Worm (Caenorhabditis elegans) whole organism, L1 larva: ENCODE data around the gene F58E6.13.
A peak's percentile ranks its signal among the peaks of the same experiment; 100 is the strongest.

ENCODE experiments used
- alr-1 ChIP-seq: fragments of 200-800 bp; sonication (Bioruptor generic); optimal IDR thresholded peaks from 2 replicates; lab custom pipeline; 2018; ENCODE audit warnings: borderline replicate concordance, mild to moderate bottlenecking, missing genetic modification characterization, missing compliant biosample characterization
- ama-1 ChIP-seq: fragments of 150-350 bp; optimal IDR thresholded peaks from 2 replicates; lab custom pipeline; 2014
- ceh-82 ChIP-seq, 3 experiments: fragments of 150-350 bp in 1 of 3; sonication (generic microtip) in 2 of 3; optimal IDR thresholded peaks; 2 replicates each; lab custom pipeline; 2014 to 2017; ENCODE audit warnings: missing biosample characterization in 3 of 3, missing genetic modification characterization in 3 of 3
- dsc-1 ChIP-seq: sonication (generic microtip); optimal IDR thresholded peaks from 2 replicates; lab custom pipeline; 2016; ENCODE audit warnings: mild to moderate bottlenecking, missing genetic modification characterization, missing compliant biosample characterization
- efl-1 ChIP-seq, 4 experiments: fragments of 150-350 bp; optimal IDR thresholded peaks in 3 of 4; peaks in 1 of 4; 1 replicate in 1 of 4; 2 replicates in 3 of 4; lab custom pipeline; 2014; ENCODE audit warnings: missing biosample characterization in 2 of 4, missing genetic modification characterization in 2 of 4, missing genetic modification reagents in 2 of 4
- egl-13 ChIP-seq: sonication (generic microtip); optimal IDR thresholded peaks from 2 replicates; lab custom pipeline; 2016; ENCODE audit warnings: missing genotype, missing genetic modification reagents, missing genetic modification characterization, missing compliant biosample characterization
- egl-27 ChIP-seq, 2 experiments: fragments of 150-350 bp in 1 of 2; sonication (generic microtip); optimal IDR thresholded peaks; 3 replicates each; lab custom pipeline; 2017 to 2018; ENCODE audit warnings: missing biosample characterization in 2 of 2, missing genetic modification characterization in 2 of 2, missing genetic modification reagents in 2 of 2
- elt-2 ChIP-seq: sonication (generic microtip); optimal IDR thresholded peaks from 2 replicates; lab custom pipeline; 2016; ENCODE audit warnings: missing genetic modification characterization, mild to moderate bottlenecking, inconsistent platforms, missing compliant biosample characterization, missing genetic modification reagents
- elt-3 ChIP-seq, 6 experiments: fragments of 150-350 bp in 1 of 6; sonication (generic microtip); optimal IDR thresholded peaks; 2 replicates each; lab custom pipeline; 2017 to 2018; ENCODE audit warnings: missing biosample characterization in 6 of 6, missing genetic modification characterization in 6 of 6, inconsistent platforms in 1 of 6
- fkh-10 ChIP-seq: sonication (generic microtip); optimal IDR thresholded peaks from 2 replicates; lab custom pipeline; 2017; ENCODE audit warnings: missing biosample characterization, missing genetic modification reagents, missing genetic modification characterization
- fkh-4 ChIP-seq: sonication (generic microtip); optimal IDR thresholded peaks from 2 replicates; lab custom pipeline; 2016; ENCODE audit warnings: missing compliant biosample characterization, missing genetic modification characterization, borderline replicate concordance
- fkh-8 ChIP-seq: sonication (generic microtip); optimal IDR thresholded peaks from 2 replicates; lab custom pipeline; 2016; ENCODE audit warnings: mild to moderate bottlenecking, missing genetic modification characterization, missing compliant biosample characterization
- grh-1 ChIP-seq: fragments of 200-800 bp; sonication (Bioruptor generic); IDR thresholded peaks from 2 replicates; pipeline ENCODE4 v1.3.6; 2022; ENCODE audit warnings: missing genetic modification reagents, missing genetic modification characterization, missing compliant biosample characterization
- hpl-2 ChIP-seq: fragments of 150-350 bp; optimal IDR thresholded peaks from 2 replicates; lab custom pipeline; 2014; ENCODE audit warnings: missing biosample characterization, missing genetic modification reagents, missing genetic modification characterization
- lin-13 ChIP-seq: fragments of 150-350 bp; optimal IDR thresholded peaks from 2 replicates; lab custom pipeline; 2014; ENCODE audit warnings: missing biosample characterization, missing genetic modification reagents, missing genetic modification characterization
- lin-14 ChIP-seq: fragments of 200-800 bp; sonication (Bioruptor generic); optimal IDR thresholded peaks from 2 replicates; lab custom pipeline; 2018; ENCODE audit warnings: mild to moderate bottlenecking, missing genetic modification characterization, moderate library complexity, missing compliant biosample characterization
- lin-35 ChIP-seq, 2 experiments: fragments of 150-350 bp; optimal IDR thresholded peaks; 2 replicates each; lab custom pipeline; 2014; ENCODE audit warnings: missing biosample characterization in 2 of 2, missing genetic modification characterization in 2 of 2, missing genetic modification reagents in 2 of 2
- lir-3 ChIP-seq: sonication (generic microtip); optimal IDR thresholded peaks from 2 replicates; lab custom pipeline; 2016; ENCODE audit warnings: mild to moderate bottlenecking, missing genetic modification characterization, moderate library complexity, missing compliant biosample characterization; ENCODE audit not compliant: poor library complexity
- lsy-2 ChIP-seq, 2 experiments: fragments of 150-350 bp; optimal IDR thresholded peaks; 2 replicates each; lab custom pipeline; 2014; ENCODE audit warnings: missing biosample characterization in 2 of 2, missing genetic modification characterization in 2 of 2
- mep-1 ChIP-seq: fragments of 150-350 bp; optimal IDR thresholded peaks from 2 replicates; lab custom pipeline; 2014; ENCODE audit warnings: missing biosample characterization, missing genetic modification characterization
- nhr-11 ChIP-seq: fragments of 150-350 bp; optimal IDR thresholded peaks from 2 replicates; lab custom pipeline; 2014; ENCODE audit warnings: missing biosample characterization, missing genetic modification characterization
- nhr-19 ChIP-seq: fragments of 200-800 bp; sonication (Bioruptor generic); conservative IDR thresholded peaks from 2 replicates; pipeline ENCODE4 v1.3.6; 2022; ENCODE audit warnings: missing genetic modification characterization, missing compliant biosample characterization
- nhr-237 ChIP-seq: fragments of 150-350 bp; optimal IDR thresholded peaks from 2 replicates; lab custom pipeline; 2014; ENCODE audit warnings: missing biosample characterization, missing genetic modification characterization
- nhr-47 ChIP-seq: sonication (generic microtip); optimal IDR thresholded peaks from 2 replicates; lab custom pipeline; 2016; ENCODE audit warnings: mild to moderate bottlenecking, missing genetic modification characterization, moderate library complexity, missing compliant biosample characterization
- nhr-71 ChIP-seq: sonication (generic microtip); optimal IDR thresholded peaks from 2 replicates; lab custom pipeline; 2016; ENCODE audit warnings: mild to moderate bottlenecking, missing genetic modification characterization, moderate library complexity, missing compliant biosample characterization
- nhr-76 ChIP-seq: sonication (generic microtip); optimal IDR thresholded peaks from 2 replicates; lab custom pipeline; 2017; ENCODE audit warnings: missing biosample characterization, missing genetic modification characterization
- nhr-84 ChIP-seq: sonication (generic microtip); optimal IDR thresholded peaks from 2 replicates; lab custom pipeline; 2017; ENCODE audit warnings: missing biosample characterization, missing genetic modification characterization
- nhr-85 ChIP-seq: sonication (generic microtip); peaks from one replicate; lab custom pipeline; 2016; ENCODE audit warnings: missing genetic modification characterization, inconsistent platforms, missing compliant biosample characterization
- pax-3 ChIP-seq: fragments of 200-800 bp; sonication (Bioruptor generic); optimal IDR thresholded peaks from 2 replicates; lab custom pipeline; 2018; ENCODE audit warnings: mild to moderate bottlenecking, missing genetic modification characterization, moderate library complexity, missing compliant biosample characterization
- rnt-1 ChIP-seq: sonication (generic microtip); optimal IDR thresholded peaks from 2 replicates; lab custom pipeline; 2016; ENCODE audit warnings: mild to moderate bottlenecking, missing genetic modification characterization, moderate library complexity, missing compliant biosample characterization
- snpc-4 ChIP-seq: fragments of 150-350 bp; optimal IDR thresholded peaks from 2 replicates; lab custom pipeline; 2014; ENCODE audit warnings: missing biosample characterization, missing genetic modification characterization
- sox-4 ChIP-seq: sonication (generic microtip); optimal IDR thresholded peaks from 2 replicates; lab custom pipeline; 2016; ENCODE audit warnings: missing genetic modification characterization, missing compliant biosample characterization
- sptf-1 ChIP-seq: fragments of 150-350 bp; optimal IDR thresholded peaks from 2 replicates; lab custom pipeline; 2014; ENCODE audit warnings: missing biosample characterization, missing genetic modification characterization
- sup-37 ChIP-seq: fragments of 200-800 bp; sonication (Bioruptor generic); optimal IDR thresholded peaks from 2 replicates; lab custom pipeline; 2018; ENCODE audit warnings: mild to moderate bottlenecking, missing genetic modification characterization, missing compliant biosample characterization
- swsn-7 ChIP-seq: sonication (generic microtip); optimal IDR thresholded peaks from 2 replicates; lab custom pipeline; 2016; ENCODE audit warnings: missing genetic modification characterization, missing compliant biosample characterization
- unc-130 ChIP-seq: fragments of 150-350 bp; optimal IDR thresholded peaks from 2 replicates; lab custom pipeline; 2017; ENCODE audit warnings: missing biosample characterization, missing genetic modification characterization, inconsistent platforms
- unc-30 ChIP-seq: sonication (generic microtip); optimal IDR thresholded peaks from 2 replicates; lab custom pipeline; 2017; ENCODE audit warnings: missing biosample characterization, missing genetic modification characterization
- unc-62 ChIP-seq: fragments of 150-350 bp; optimal IDR thresholded peaks from 2 replicates; lab custom pipeline; 2014; ENCODE audit warnings: missing biosample characterization, missing genetic modification reagents, missing genetic modification characterization
- zip-4 ChIP-seq: fragments of 200-800 bp; sonication (Bioruptor generic); optimal IDR thresholded peaks from 2 replicates; lab custom pipeline; 2018; ENCODE audit warnings: mild to moderate bottlenecking, missing genetic modification characterization, moderate library complexity, missing compliant biosample characterization

Gene F58E6.13

DNA sequence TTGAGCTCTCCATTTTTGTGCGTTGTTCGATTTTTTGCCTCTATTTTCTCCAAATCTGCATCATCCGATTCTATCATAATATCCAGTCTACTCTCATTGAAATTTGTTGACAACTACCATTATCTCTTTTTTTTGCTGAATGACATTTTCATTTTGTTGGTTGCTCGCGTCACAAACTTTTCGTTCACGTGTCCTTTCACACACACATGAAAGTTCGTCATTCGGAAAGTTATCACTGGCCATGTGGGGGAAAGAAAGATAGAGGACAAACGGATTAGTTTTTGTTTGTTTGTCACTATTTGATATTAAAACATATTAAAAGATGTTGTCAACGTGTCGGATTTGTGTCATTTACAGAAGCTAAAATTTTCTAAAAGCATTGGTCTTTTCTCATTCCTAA is 50.0 kb downstream of the F58E6.13 start:
- TF ChIP-seq nhr-47 (tag; lab: Kevin White, UChicago) (peak; percentile 11), lsy-2 (tag; optimal IDR thresholded peaks at IDR 0.05; lab: Kevin White, UChicago) (peak in 1 of 2 experiments; percentile 8), ama-1 (lab: Kevin White, UChicago) (no peak), elt-3 (tag; optimal IDR thresholded peaks at IDR 0.05; lab: Kevin White, UChicago) (no peak), fkh-8 (peak; percentile 62), elt-2 (tag; lab: Kevin White, UChicago) (peak; percentile 7), sup-37 (GFP tag; lab: Kevin White, UChicago) (no peak), unc-30 (no peak), alr-1 (tag; lab: Kevin White, UChicago) (no peak), hpl-2 (no peak), dsc-1 (tag; lab: Kevin White, UChicago) (peak; percentile 46), pax-3 (tag; lab: Kevin White, UChicago) (peak; percentile 39), nhr-71 (tag; lab: Kevin White, UChicago) (peak; percentile 42), lin-35 (GFP tag; optimal IDR thresholded peaks at IDR 0.05; lab: Kevin White, UChicago) (no peak)

DNA sequence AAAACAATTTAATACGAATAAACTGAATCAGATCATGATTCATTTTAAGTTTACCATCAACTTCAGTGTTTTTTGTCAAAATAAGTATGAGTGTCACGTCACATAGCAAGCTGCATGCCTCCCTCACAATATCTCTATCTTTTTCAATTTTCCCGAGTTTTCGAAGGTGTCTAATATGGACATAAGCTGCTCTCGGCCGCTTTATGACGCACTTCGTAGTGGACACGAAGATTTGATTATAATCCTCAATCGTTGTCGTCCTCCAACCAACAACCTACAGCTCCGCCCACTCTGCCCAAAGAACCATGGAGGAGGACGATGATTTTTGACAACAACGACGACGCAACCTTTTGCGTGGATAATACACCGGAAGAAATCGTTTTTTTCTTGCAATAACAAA is 51.0 kb downstream of the F58E6.13 start:
- TF ChIP-seq efl-1 (optimal IDR thresholded peaks at IDR 0.05; lab: Kevin White, UChicago) (no peak), efl-1 (GFP tag; optimal IDR thresholded peaks at IDR 0.05 in 1 of 2; lab: Kevin White, UChicago) (no peak), fkh-10 (GFP tag; lab: Kevin White, UChicago) (peak; percentile 24), nhr-84 (tag; lab: Kevin White, UChicago) (no peak), lin-13 (GFP tag; lab: Kevin White, UChicago) (no peak), egl-13 (tag; lab: Kevin White, UChicago) (no peak), dsc-1 (tag; lab: Kevin White, UChicago) (peak; percentile 77), lin-14 (GFP tag; lab: Kevin White, UChicago) (no peak), snpc-4 (tag; lab: Kevin White, UChicago) (no peak), lsy-2 (tag; optimal IDR thresholded peaks at IDR 0.05; lab: Kevin White, UChicago) (no peak), ama-1 (lab: Kevin White, UChicago) (no peak), mep-1 (tag; lab: Kevin White, UChicago) (no peak), alr-1 (tag; lab: Kevin White, UChicago) (no peak), egl-27 (tag; optimal IDR thresholded peaks at IDR 0.05; lab: Kevin White, UChicago) (no peak), swsn-7 (no peak), lir-3 (no peak), nhr-237 (tag; lab: Kevin White, UChicago) (no peak), fkh-8 (peak; percentile 52), pax-3 (tag; lab: Kevin White, UChicago) (peak; percentile 30), unc-62 (GFP tag; lab: Kevin White, UChicago) (no peak), grh-1 (GFP tag; lab: Robert Waterston, UW) (no peak), sup-37 (GFP tag; lab: Kevin White, UChicago) (no peak), ceh-82 (tag; optimal IDR thresholded peaks at IDR 0.05; lab: Kevin White, UChicago) (no peak), nhr-47 (tag; lab: Kevin White, UChicago) (no peak), nhr-85 (no peak), nhr-11 (no peak), sptf-1 (tag; lab: Kevin White, UChicago) (no peak)

DNA sequence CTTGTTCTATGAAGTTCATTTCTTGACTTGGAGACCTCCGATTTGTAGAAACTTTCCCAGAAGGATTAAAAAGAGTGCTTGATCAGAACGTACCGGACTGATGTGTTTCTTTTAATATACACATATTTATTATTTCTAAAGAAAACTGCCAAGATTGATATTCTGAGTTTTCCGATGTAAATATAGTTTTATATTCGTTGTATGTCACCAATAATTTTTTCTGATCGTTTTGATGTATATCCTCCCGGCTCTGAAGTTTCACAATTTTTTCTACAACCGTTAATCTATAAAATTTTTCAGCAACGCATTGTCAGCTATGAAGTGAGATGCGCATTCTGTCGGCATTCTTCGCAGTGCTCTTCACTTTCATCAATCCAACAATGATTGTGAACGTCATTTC is 51.5 kb downstream of the F58E6.13 start, which contains the start of gene F46B6.9:
F46B6.9 (plus strand) TSS at position 301 of the 400 bp plus-strand sequence.
- TF ChIP-seq sox-4 (tag; lab: Kevin White, UChicago): no peak
- TF ChIP-seq nhr-19 (GFP tag; lab: Robert Waterston, UW): no peak
- TF ChIP-seq nhr-47 (tag; lab: Kevin White, UChicago): no peak
- no peak for TF ChIP-seq rnt-1 (tag; lab: Kevin White, UChicago)
- no peak for TF ChIP-seq nhr-84 (tag; lab: Kevin White, UChicago)
- no peak for TF ChIP-seq nhr-76 (tag; lab: Kevin White, UChicago)
- TF ChIP-seq zip-4: no peak
- no peak for TF ChIP-seq fkh-4
- TF ChIP-seq unc-130: no peak
- TF ChIP-seq dsc-1 (tag; lab: Kevin White, UChicago): no peak
- TF ChIP-seq, all 84 proteins: peak for 0
